Worm (Caenorhabditis elegans) whole organism, early embryonic: ENCODE results near the gene C05B5.2.

Source experiments
- aly-1 ChIP-seq: sonication (generic microtip); optimal IDR thresholded peaks from 2 replicates; lab custom pipeline; 2016; ENCODE audit warnings: missing genetic modification characterization, missing compliant biosample characterization
- ama-1 ChIP-seq: fragments of 150-350 bp; optimal IDR thresholded peaks from 2 replicates; lab custom pipeline; 2014
- ets-7 ChIP-seq: sonication (generic microtip); optimal IDR thresholded peaks from 2 replicates; lab custom pipeline; 2016; ENCODE audit warnings: missing genotype, missing genetic modification characterization, missing compliant biosample characterization
- flt-1 ChIP-seq: fragments of 200-800 bp; sonication (Bioruptor generic); IDR thresholded peaks from 2 replicates; pipeline ENCODE4 v1.3.6; 2022; ENCODE audit warnings: missing genetic modification characterization, missing compliant biosample characterization
- hmbx-1 ChIP-seq: sonication (generic microtip); optimal IDR thresholded peaks from 2 replicates; lab custom pipeline; 2016; ENCODE audit warnings: mild to moderate bottlenecking, missing genetic modification characterization, missing compliant biosample characterization
- sea-1 ChIP-seq: fragments of 200-800 bp; sonication (Bioruptor generic); conservative IDR thresholded peaks from 2 replicates; pipeline ENCODE4 v1.3.6; 2022; ENCODE audit warnings: missing genetic modification characterization, missing compliant biosample characterization
- tbx-11 ChIP-seq: fragments of 200-800 bp; sonication (Bioruptor generic); IDR thresholded peaks from 2 replicates; pipeline ENCODE4 v1.3.6; 2022; ENCODE audit warnings: missing genetic modification characterization, missing compliant biosample characterization

DNA sequence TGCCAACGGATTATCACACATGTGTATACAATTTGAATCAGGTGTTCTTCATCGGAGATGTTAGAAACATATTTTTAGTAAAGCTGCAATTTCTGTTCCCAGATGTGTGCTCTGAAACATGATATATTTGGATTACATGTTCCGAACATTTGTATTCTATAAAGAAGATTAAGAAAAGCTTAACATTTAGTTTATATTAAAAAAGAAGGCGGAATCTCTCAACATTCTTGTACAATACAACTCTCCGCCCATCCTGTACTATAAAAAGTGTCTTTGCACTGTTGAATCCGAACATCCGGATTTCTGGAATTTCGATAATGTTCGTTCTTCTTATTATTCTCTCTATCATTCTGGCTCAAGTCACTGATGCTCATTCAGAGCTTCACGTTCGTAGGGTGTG lies 27.6 kb upstream of the C05B5.2 start, which contains the start of gene ins-23:
- TF ChIP-seq sea-1 = no peak
- TF ChIP-seq ama-1 (lab: Kevin White, UChicago) = no peak
- TF ChIP-seq ets-7 (tag; lab: Kevin White, UChicago) = no peak
- no peak for TF ChIP-seq tbx-11 (GFP tag; lab: Robert Waterston, UW)
- no peak for TF ChIP-seq hmbx-1 (tag; lab: Kevin White, UChicago)
- TF ChIP-seq aly-1 = no peak
- TF ChIP-seq flt-1 (GFP tag; lab: Robert Waterston, UW) = no peak
